Fruit fly (Drosophila melanogaster): ENCODE measurements around the gene CG7126.
A peak's percentile ranks its signal among the peaks of the same experiment; 100 is the strongest.

CG7126 gene

DNA sequence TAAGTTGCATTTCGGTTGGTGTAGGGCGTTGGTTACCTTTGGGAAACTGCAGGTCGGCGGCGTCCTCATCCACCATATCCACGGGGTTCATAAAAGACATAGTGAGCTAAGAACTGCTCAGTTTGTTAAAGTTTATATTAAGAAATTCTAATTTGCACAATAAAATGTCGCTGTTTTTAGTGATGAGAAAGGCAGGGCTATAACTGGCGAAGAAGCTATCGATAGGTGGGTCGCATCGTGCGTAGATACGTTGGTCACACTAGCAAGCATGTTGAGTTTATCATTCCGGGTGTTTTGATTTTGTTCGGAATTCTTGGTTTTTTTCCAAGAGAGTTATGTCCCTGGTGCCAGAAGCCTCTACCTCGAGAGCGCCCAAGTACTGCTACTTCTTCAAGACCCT is 47.4 kb downstream of the CG7126 start, which contains the start of the genes Ada2a, Polr2D, Tgs1 and moi (continued):
- TF ChIP-seq Ptx1 (GFP tag; IDR thresholded peaks at IDR 0.05) (no peak), vnd (GFP tag; IDR thresholded peaks at IDR 0.05; ENCODE audit: partially characterized antibody) (peak; percentile 61), CG6175 (GFP tag; IDR thresholded peaks at IDR 0.05) (no peak), CG15073 (GFP tag; optimal IDR thresholded peaks at IDR 0.05) (no peak), CG7963 (GFP tag; IDR thresholded peaks at IDR 0.05; ENCODE audit: partially characterized antibody) (peak; percentile 46; the same call in 2 of the 3 replicates), sim (GFP tag; IDR thresholded peaks at IDR 0.05) (no peak), Max (GFP tag; optimal IDR thresholded peaks at IDR 0.05) (no peak), nom (GFP tag; optimal IDR thresholded peaks at IDR 0.05) (no peak), sd (tag; optimal IDR thresholded peaks at IDR 0.05) (peak; percentile 40), HmgZ (tag; optimal IDR thresholded peaks at IDR 0.05) (peak; percentile 15), CG17829 (tag; optimal IDR thresholded peaks at IDR 0.05) (peak; percentile 12), grn (GFP tag; optimal IDR thresholded peaks at IDR 0.05) (no peak), CG15514 (GFP tag; optimal IDR thresholded peaks at IDR 0.05) (peak; percentile 48), otp (GFP tag; IDR thresholded peaks at IDR 0.05) (no peak), CG32767 (GFP tag; IDR thresholded peaks at IDR 0.05) (no peak), CG13894 (tag; optimal IDR thresholded peaks at IDR 0.05) (no peak), Opbp (GFP tag; IDR thresholded peaks at IDR 0.05; ENCODE audit: partially characterized antibody) (peak; percentile 87), Hr78 (GFP tag; optimal IDR thresholded peaks at IDR 0.05) (no peak), Ets97D (GFP tag; optimal IDR thresholded peaks at IDR 0.05) (peak; percentile 23), inv (GFP tag; IDR thresholded peaks at IDR 0.05; ENCODE audit: partially characterized antibody) (peak; percentile 66), knrl (GFP tag; IDR thresholded peaks at IDR 0.05; ENCODE audit: partially characterized antibody) (peak; percentile 73), sqz (GFP tag; optimal IDR thresholded peaks at IDR 0.05) (no peak), cwo (GFP tag; optimal IDR thresholded peaks at IDR 0.05) (no peak), Awh (GFP tag; IDR thresholded peaks at IDR 0.05) (no peak), Rfx (GFP tag; IDR thresholded peaks at IDR 0.05) (no peak), CG15479 (GFP tag; optimal IDR thresholded peaks at IDR 0.05) (peak; percentile 64), wdn (GFP tag; IDR thresholded peaks at IDR 0.05) (no peak), Dad (GFP tag; optimal IDR thresholded peaks at IDR 0.05) (no peak), sens (GFP tag) (peak; percentile 18), Med (GFP tag) (peak; percentile 82), trh (GFP tag; optimal IDR thresholded peaks at IDR 0.05) (no peak), Dref (GFP tag; IDR thresholded peaks at IDR 0.05) (peak; percentile 82), Dll (GFP tag; IDR thresholded peaks at IDR 0.05; ENCODE audit: partially characterized antibody) (peak; percentile 78), CG16813 (GFP tag; IDR thresholded peaks at IDR 0.05; ENCODE audit: partially characterized antibody) (peak; percentile 80), ato (GFP tag; IDR thresholded peaks at IDR 0.05; ENCODE audit: partially characterized antibody) (peak; percentile 57), Meics (GFP tag; optimal IDR thresholded peaks at IDR 0.05) (no peak), peb (GFP tag; IDR thresholded peaks at IDR 0.05) (no peak), Bgb (GFP tag; IDR thresholded peaks at IDR 0.05; ENCODE audit: partially characterized antibody) (peak; percentile 79), CG10267 (tag; optimal IDR thresholded peaks at IDR 0.05) (no peak), slbo (GFP tag; IDR thresholded peaks at IDR 0.05) (no peak), Jarid2 (GFP tag; optimal IDR thresholded peaks at IDR 0.05) (no peak), CG16815 (GFP tag; optimal IDR thresholded peaks at IDR 0.05) (no peak), CG17802 (tag; optimal IDR thresholded peaks at IDR 0.05) (no peak), CG4707 (GFP tag; optimal IDR thresholded peaks at IDR 0.05) (no peak), Neu2 (GFP tag; optimal IDR thresholded peaks at IDR 0.05; ENCODE audit: borderline replicate concordance) (no peak), Scr (GFP tag; IDR thresholded peaks at IDR 0.05; ENCODE audit: partially characterized antibody) (peak; percentile 79), mld (GFP tag; IDR thresholded peaks at IDR 0.05; ENCODE audit: partially characterized antibody) (peak; percentile 74; the same call in 2 of the 3 replicates), dm (GFP tag; optimal IDR thresholded peaks at IDR 0.05) (peak; percentile 55), CG3726 (GFP tag; IDR thresholded peaks at IDR 0.05) (no peak), CG11093 (GFP tag; IDR thresholded peaks at IDR 0.05) (no peak)
